Worm (Caenorhabditis elegans) whole organism, L1 larva: ENCODE measurements around the gene vang-1.

Source experiments
- efl-1 ChIP-seq, 4 experiments: fragments of 150-350 bp; optimal IDR thresholded peaks in 3 of 4; peaks in 1 of 4; 1 replicate in 1 of 4; 2 replicates in 3 of 4; lab custom pipeline; 2014; ENCODE audit warnings: missing biosample characterization in 2 of 4, missing genetic modification characterization in 2 of 4, missing genetic modification reagents in 2 of 4
- egl-27 ChIP-seq, 2 experiments: fragments of 150-350 bp in 1 of 2; sonication (generic microtip); optimal IDR thresholded peaks; 3 replicates each; lab custom pipeline; 2017 to 2018; ENCODE audit warnings: missing biosample characterization in 2 of 2, missing genetic modification characterization in 2 of 2, missing genetic modification reagents in 2 of 2
- lin-13 ChIP-seq: fragments of 150-350 bp; optimal IDR thresholded peaks from 2 replicates; lab custom pipeline; 2014; ENCODE audit warnings: missing biosample characterization, missing genetic modification reagents, missing genetic modification characterization
- mdl-1 ChIP-seq, 2 experiments: fragments of 150-350 bp; optimal IDR thresholded peaks; 2 replicates each; lab custom pipeline; 2014 to 2017; ENCODE audit warnings: missing biosample characterization in 2 of 2, missing genetic modification characterization in 2 of 2, inconsistent platforms in 1 of 2
- mep-1 ChIP-seq: fragments of 150-350 bp; optimal IDR thresholded peaks from 2 replicates; lab custom pipeline; 2014; ENCODE audit warnings: missing biosample characterization, missing genetic modification characterization
- nhr-11 ChIP-seq: fragments of 150-350 bp; optimal IDR thresholded peaks from 2 replicates; lab custom pipeline; 2014; ENCODE audit warnings: missing biosample characterization, missing genetic modification characterization
- nhr-237 ChIP-seq: fragments of 150-350 bp; optimal IDR thresholded peaks from 2 replicates; lab custom pipeline; 2014; ENCODE audit warnings: missing biosample characterization, missing genetic modification characterization
- nhr-77 ChIP-seq: fragments of 150-350 bp; optimal IDR thresholded peaks from 2 replicates; lab custom pipeline; 2014; ENCODE audit warnings: missing biosample characterization, missing genetic modification characterization
- snu-23 ChIP-seq: sonication (generic microtip); optimal IDR thresholded peaks from 2 replicates; lab custom pipeline; 2016; ENCODE audit warnings: missing genetic modification characterization, missing compliant biosample characterization
- unc-62 ChIP-seq: fragments of 150-350 bp; optimal IDR thresholded peaks from 2 replicates; lab custom pipeline; 2014; ENCODE audit warnings: missing biosample characterization, missing genetic modification reagents, missing genetic modification characterization
- zag-1 ChIP-seq: fragments of 150-350 bp; optimal IDR thresholded peaks from 2 replicates; lab custom pipeline; 2014; ENCODE audit warnings: missing biosample characterization, missing genetic modification characterization
- ztf-11 ChIP-seq, 2 experiments: sonication (generic microtip); optimal IDR thresholded peaks; 2 replicates each; lab custom pipeline; 2016 to 2017; ENCODE audit warnings: missing genetic modification characterization in 2 of 2, missing biosample characterization in 1 of 2, missing compliant biosample characterization in 1 of 2
- ztf-4 ChIP-seq: fragments of 150-350 bp; optimal IDR thresholded peaks from 2 replicates; lab custom pipeline; 2014; ENCODE audit warnings: missing biosample characterization, missing genetic modification characterization

DNA sequence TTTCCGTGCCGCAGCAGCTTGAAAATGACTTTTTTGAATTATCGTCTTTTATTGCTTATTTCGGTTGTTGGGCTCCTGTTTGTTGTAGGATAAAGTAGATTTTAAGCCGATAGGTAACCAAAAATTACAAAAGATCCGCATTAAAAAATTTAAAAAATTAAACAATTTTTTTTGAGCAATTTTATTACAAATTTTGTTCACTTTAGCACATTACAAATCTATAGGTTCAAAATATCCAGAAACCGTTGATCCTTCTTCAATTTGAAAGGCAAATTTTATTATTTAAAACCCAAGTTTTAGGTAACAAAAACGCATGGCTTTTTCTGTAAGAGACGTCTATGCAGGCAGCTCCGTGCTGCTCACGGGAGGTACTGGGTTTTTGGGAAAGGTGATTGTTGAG is 47.4 kb downstream of the vang-1 start, which contains the start of gene fard-1:
- TF ChIP-seq nhr-237 (tag; lab: Kevin White, UChicago) (no peak), egl-27 (tag; optimal IDR thresholded peaks at IDR 0.05; lab: Kevin White, UChicago) (no peak), zag-1 (no peak), nhr-11 (tag; lab: Kevin White, UChicago) (no peak), nhr-77 (tag; lab: Kevin White, UChicago) (no peak), mdl-1 (tag; optimal IDR thresholded peaks at IDR 0.05; lab: Kevin White, UChicago) (no peak), unc-62 (GFP tag; lab: Kevin White, UChicago) (no peak), snu-23 (GFP tag; lab: Kevin White, UChicago) (no peak), efl-1 (optimal IDR thresholded peaks at IDR 0.05; lab: Kevin White, UChicago) (no peak), efl-1 (GFP tag; optimal IDR thresholded peaks at IDR 0.05 in 1 of 2; lab: Kevin White, UChicago) (peak in 1 of 2 experiments; percentile 26), ztf-11 (tag; optimal IDR thresholded peaks at IDR 0.05; lab: Kevin White, UChicago) (no peak), ztf-4 (tag; lab: Kevin White, UChicago) (no peak), mep-1 (tag; lab: Kevin White, UChicago) (no peak), lin-13 (no peak)
